Fruit fly (Drosophila melanogaster) whole organism, embryonic: ENCODE results near the gene fz4.

Source experiments
- BEAF-32 ChIP-seq: fragments of 200-800 bp; sonication (Bioruptor generic); optimal IDR thresholded peaks from 3 replicates; lab custom pipeline; 2017; ENCODE audit warnings: missing biosample characterization, missing genetic modification characterization, mild to moderate bottlenecking, moderate library complexity, missing genetic modification reagents
- CG10147 ChIP-seq: fragments of 200-800 bp; sonication (Bioruptor generic); optimal IDR thresholded peaks from 2 replicates; lab custom pipeline; 2019; ENCODE audit warnings: missing biosample characterization, mild to moderate bottlenecking, missing genetic modification characterization, moderate library complexity
- CG10274 ChIP-seq: fragments of 200-800 bp; sonication (Bioruptor generic); optimal IDR thresholded peaks from 3 replicates; lab custom pipeline; 2017; ENCODE audit warnings: missing biosample characterization, mild to moderate bottlenecking, missing genetic modification characterization
- CG12391 ChIP-seq: fragments of 200-800 bp; sonication (Bioruptor generic); optimal IDR thresholded peaks from 3 replicates; lab custom pipeline; 2018; ENCODE audit warnings: missing biosample characterization, mild to moderate bottlenecking, missing genetic modification characterization, moderate library complexity
- CG13296 ChIP-seq: fragments of 200-800 bp; sonication (Bioruptor generic); optimal IDR thresholded peaks from 3 replicates; lab custom pipeline; 2018; ENCODE audit warnings: missing biosample characterization, mild to moderate bottlenecking, missing genetic modification characterization
- CG13424 ChIP-seq: fragments of 200-800 bp; sonication (Bioruptor generic); optimal IDR thresholded peaks from 2 replicates; lab custom pipeline; 2019; ENCODE audit warnings: missing biosample characterization, mild to moderate bottlenecking, missing genetic modification characterization, moderate library complexity
- CG16863 ChIP-seq: fragments of 200-800 bp; sonication (Bioruptor generic); optimal IDR thresholded peaks from 3 replicates; lab custom pipeline; 2016; ENCODE audit warnings: missing biosample characterization, missing genetic modification characterization
- CG17912 ChIP-seq: fragments of 200-800 bp; sonication (Bioruptor generic); optimal IDR thresholded peaks from 2 replicates; lab custom pipeline; 2018; ENCODE audit warnings: missing biosample characterization, mild to moderate bottlenecking, missing genetic modification characterization
- CG18011 ChIP-seq: fragments of 200-800 bp; sonication (Bioruptor generic); optimal IDR thresholded peaks from 2 replicates; lab custom pipeline; 2017; ENCODE audit warnings: missing biosample characterization, missing genetic modification characterization, mild to moderate bottlenecking, moderate library complexity, missing genotype
- CG18599 ChIP-seq: fragments of 200-800 bp; sonication (Bioruptor generic); optimal IDR thresholded peaks from 3 replicates; lab custom pipeline; 2017; ENCODE audit warnings: missing biosample characterization, missing genetic modification characterization, mild to moderate bottlenecking, moderate library complexity, missing genetic modification reagents
- CG2889 ChIP-seq: fragments of 200-800 bp; sonication (Bioruptor generic); IDR thresholded peaks from 3 replicates; pipeline ENCODE4 v1.3.6; 2022; ENCODE audit warnings: missing biosample characterization, missing genetic modification characterization
- CG33213 ChIP-seq: fragments of 200-800 bp; sonication (Bioruptor generic); optimal IDR thresholded peaks from 3 replicates; lab custom pipeline; 2016; ENCODE audit warnings: missing biosample characterization, missing genetic modification characterization
- CG4820 ChIP-seq: fragments of 200-800 bp; sonication (Bioruptor generic); optimal IDR thresholded peaks from 3 replicates; lab custom pipeline; 2016; ENCODE audit warnings: missing biosample characterization, missing genetic modification characterization
- CG4854 ChIP-seq: fragments of 200-800 bp; sonication (Bioruptor generic); optimal IDR thresholded peaks from 2 replicates; lab custom pipeline; 2016; ENCODE audit warnings: missing biosample characterization, missing genetic modification characterization, inconsistent platforms
- CG6689 ChIP-seq: fragments of 200-800 bp; sonication (Bioruptor generic); IDR thresholded peaks from 2 replicates; pipeline ENCODE4 v1.3.6; 2022; ENCODE audit warnings: missing biosample characterization, missing genetic modification characterization
- CG6854 ChIP-seq: fragments of 200-800 bp; sonication (Bioruptor generic); optimal IDR thresholded peaks from 3 replicates; lab custom pipeline; 2017; ENCODE audit warnings: missing biosample characterization, mild to moderate bottlenecking, missing genetic modification characterization
- CG7745 ChIP-seq: fragments of 200-800 bp; sonication (Bioruptor generic); optimal IDR thresholded peaks from 2 replicates; lab custom pipeline; 2018; ENCODE audit warnings: missing biosample characterization, mild to moderate bottlenecking, missing genetic modification characterization, moderate library complexity
- CG9215 ChIP-seq: fragments of 200-800 bp; sonication (Bioruptor generic); IDR thresholded peaks from 2 replicates; pipeline ENCODE4 v1.3.6; 2022; ENCODE audit warnings: missing biosample characterization, missing genetic modification characterization
- CG9797 ChIP-seq: fragments of 200-800 bp; sonication (Bioruptor generic); optimal IDR thresholded peaks from 3 replicates; lab custom pipeline; 2018; ENCODE audit warnings: missing biosample characterization, mild to moderate bottlenecking, missing genetic modification characterization
- CG9817 ChIP-seq: fragments of 200-800 bp; sonication (Bioruptor generic); optimal IDR thresholded peaks from 2 replicates; lab custom pipeline; 2018; ENCODE audit warnings: missing biosample characterization, mild to moderate bottlenecking, missing genetic modification characterization, moderate library complexity
- CG9876 ChIP-seq: fragments of 200-800 bp; sonication (Bioruptor generic); optimal IDR thresholded peaks from 2 replicates; lab custom pipeline; 2016; ENCODE audit warnings: missing biosample characterization, missing genetic modification characterization
- CrebB ChIP-seq: fragments of 200-800 bp; sonication (Bioruptor generic); optimal IDR thresholded peaks from 3 replicates; lab custom pipeline; 2018; ENCODE audit warnings: missing biosample characterization, mild to moderate bottlenecking, missing genetic modification characterization
- Dad ChIP-seq: fragments of 200-800 bp; sonication (Bioruptor generic); optimal IDR thresholded peaks from 3 replicates; lab custom pipeline; 2016; ENCODE audit warnings: missing biosample characterization, missing genetic modification characterization
- Doc3 ChIP-seq: fragments of 200-800 bp; sonication (Bioruptor generic); IDR thresholded peaks from 3 replicates; pipeline ENCODE4 v1.3.6; 2022; ENCODE audit warnings: missing biosample characterization, missing genetic modification characterization; ENCODE audit not compliant: partially characterized antibody
- E2f1 ChIP-seq: fragments of 200-800 bp; sonication (Bioruptor generic); IDR thresholded peaks from 2 replicates; pipeline ENCODE4 v1.3.6; 2022; ENCODE audit warnings: missing biosample characterization, missing genetic modification characterization
- Ets65A ChIP-seq: fragments of 200-800 bp; sonication (Bioruptor generic); peaks from one replicate; lab custom pipeline; 2016; ENCODE audit warnings: missing biosample characterization, missing genetic modification characterization
- Gsc ChIP-seq: fragments of 200-800 bp; sonication (Bioruptor generic); IDR thresholded peaks from 2 replicates; pipeline ENCODE4 v1.3.6; 2022; ENCODE audit warnings: missing biosample characterization, missing genetic modification characterization
- HmgD ChIP-seq: fragments of 200-800 bp; sonication (Bioruptor generic); optimal IDR thresholded peaks from 3 replicates; lab custom pipeline; 2016; ENCODE audit warnings: missing biosample characterization, missing genetic modification characterization
- Hr3 ChIP-seq: fragments of 200-800 bp; sonication (Bioruptor generic); optimal IDR thresholded peaks from 3 replicates; lab custom pipeline; 2016; ENCODE audit warnings: missing biosample characterization, missing genetic modification characterization
- Sox100B ChIP-seq: fragments of 200-800 bp; sonication (Bioruptor generic); optimal IDR thresholded peaks from 3 replicates; lab custom pipeline; 2018; ENCODE audit warnings: missing biosample characterization, mild to moderate bottlenecking, missing genetic modification characterization
- Sox102F ChIP-seq: fragments of 200-800 bp; sonication (Bioruptor generic); optimal IDR thresholded peaks from 2 replicates; lab custom pipeline; 2018; ENCODE audit warnings: missing biosample characterization, mild to moderate bottlenecking, missing genetic modification characterization, moderate library complexity
- ac ChIP-seq: fragments of 200-800 bp; sonication (Bioruptor generic); optimal IDR thresholded peaks from 3 replicates; lab custom pipeline; 2017; ENCODE audit warnings: missing biosample characterization, mild to moderate bottlenecking, missing genetic modification characterization
- al ChIP-seq: fragments of 200-800 bp; sonication (Bioruptor generic); IDR thresholded peaks from 2 replicates; pipeline ENCODE4 v1.3.6; 2022; ENCODE audit warnings: missing biosample characterization, missing genetic modification characterization
- ato ChIP-seq: fragments of 200-800 bp; sonication (Bioruptor generic); IDR thresholded peaks from 2 replicates; pipeline ENCODE4 v1.3.6; 2022; ENCODE audit warnings: missing biosample characterization, missing genetic modification characterization; ENCODE audit not compliant: partially characterized antibody
- btn ChIP-seq: fragments of 200-800 bp; sonication (Bioruptor generic); optimal IDR thresholded peaks from 2 replicates; lab custom pipeline; 2016; ENCODE audit warnings: missing biosample characterization, missing genetic modification characterization
- da ChIP-seq: fragments of 200-800 bp; sonication (Bioruptor generic); optimal IDR thresholded peaks from 2 replicates; lab custom pipeline; 2016; ENCODE audit warnings: missing biosample characterization, missing genetic modification characterization
- dmrt11E ChIP-seq: fragments of 200-800 bp; sonication (Bioruptor generic); optimal IDR thresholded peaks from 3 replicates; lab custom pipeline; 2018; ENCODE audit warnings: missing biosample characterization, mild to moderate bottlenecking, missing genetic modification characterization, moderate library complexity
- fd3F ChIP-seq: fragments of 200-800 bp; sonication (Bioruptor generic); optimal IDR thresholded peaks from 2 replicates; lab custom pipeline; 2018; ENCODE audit warnings: missing biosample characterization, mild to moderate bottlenecking, missing genetic modification characterization, moderate library complexity
- ham ChIP-seq: fragments of 200-800 bp; sonication (Bioruptor generic); IDR thresholded peaks from 2 replicates; pipeline ENCODE4 v1.3.6; 2022; ENCODE audit warnings: missing biosample characterization, missing genetic modification characterization
- her ChIP-seq: fragments of 200-800 bp; sonication (Bioruptor generic); optimal IDR thresholded peaks from 2 replicates; lab custom pipeline; 2016; ENCODE audit warnings: missing biosample characterization, missing genetic modification characterization
- ken ChIP-seq: fragments of 200-800 bp; sonication (Bioruptor generic); IDR thresholded peaks from 3 replicates; pipeline ENCODE4 v1.3.6; 2022; ENCODE audit warnings: missing biosample characterization, missing genetic modification characterization
- mam ChIP-seq: fragments of 200-800 bp; sonication (Bioruptor generic); optimal IDR thresholded peaks from 3 replicates; lab custom pipeline; 2016; ENCODE audit warnings: missing biosample characterization, missing genetic modification characterization
- mld ChIP-seq: fragments of 200-800 bp; sonication (Bioruptor generic); IDR thresholded peaks from 3 replicates; pipeline ENCODE4 v1.3.6; 2022; ENCODE audit warnings: missing biosample characterization, missing genetic modification characterization; ENCODE audit not compliant: partially characterized antibody
- nau ChIP-seq: fragments of 200-800 bp; sonication (Bioruptor generic); optimal IDR thresholded peaks from 3 replicates; lab custom pipeline; 2017; ENCODE audit warnings: missing biosample characterization, mild to moderate bottlenecking, missing genetic modification characterization, missing genetic modification reagents
- nmo ChIP-seq: fragments of 200-800 bp; sonication (Bioruptor generic); optimal IDR thresholded peaks from 2 replicates; lab custom pipeline; 2018; ENCODE audit warnings: missing biosample characterization, mild to moderate bottlenecking, missing genetic modification characterization, moderate library complexity
- pnt ChIP-seq: fragments of 200-800 bp; sonication (Bioruptor generic); optimal IDR thresholded peaks from 3 replicates; lab custom pipeline; 2016; ENCODE audit warnings: missing biosample characterization, missing genetic modification characterization
- pum ChIP-seq: fragments of 200-800 bp; sonication (Bioruptor generic); optimal IDR thresholded peaks from 2 replicates; lab custom pipeline; 2016; ENCODE audit warnings: missing biosample characterization, missing genetic modification characterization
- shn ChIP-seq: fragments of 200-800 bp; sonication (Bioruptor generic); optimal IDR thresholded peaks from 3 replicates; lab custom pipeline; 2016; ENCODE audit warnings: missing biosample characterization, missing genetic modification characterization
- so ChIP-seq: fragments of 200-800 bp; sonication (Bioruptor generic); IDR thresholded peaks from 3 replicates; pipeline ENCODE4 v1.3.6; 2022; ENCODE audit warnings: missing biosample characterization, missing genetic modification characterization
- sob ChIP-seq: fragments of 200-800 bp; sonication (Bioruptor generic); IDR thresholded peaks from 2 replicates; pipeline ENCODE4 v1.3.6; 2022; ENCODE audit warnings: missing biosample characterization, missing genetic modification characterization
- yki ChIP-seq: fragments of >200 bp; optimal IDR thresholded peaks from 3 replicates; lab custom pipeline; 2018

fz4 gene

dm6 chrX:7096495-7096995 is 13.6 kb downstream of the fz4 start:
- TF ChIP-seq fd3F (GFP tag; lab: Kevin White, UChicago), result peak; percentile 76
- TF ChIP-seq nmo, result peak; percentile 84
- TF ChIP-seq Dad (GFP tag; lab: Kevin White, UChicago), result peak; percentile 41
- peak; percentile 8 for TF ChIP-seq yki (lab: Kevin White, UChicago)
- TF ChIP-seq dmrt11E (tag; lab: Kevin White, UChicago), result peak; percentile 78
- TF ChIP-seq CG10274, result peak; percentile 76
- peak; percentile 70 for TF ChIP-seq her (GFP tag; lab: Kevin White, UChicago)
- peak; percentile 73 for TF ChIP-seq Sox102F (GFP tag; lab: Kevin White, UChicago)
- TF ChIP-seq CG33213 (GFP tag; lab: Kevin White, UChicago), result peak; percentile 48
- peak; percentile 73; the same call in 2 of the 3 replicates for TF ChIP-seq ken
- peak; percentile 37; the same call in 1 of the 2 replicates for TF ChIP-seq ham
- TF ChIP-seq CG12391 (tag; lab: Kevin White, UChicago), result peak; percentile 82
- TF ChIP-seq btn (GFP tag; lab: Kevin White, UChicago), result peak; percentile 25
- peak; percentile 74; the same call in 2 of the 3 replicates for TF ChIP-seq so (GFP tag; lab: Robert Waterston, UW)
- no peak for TF ChIP-seq CG7745 (tag; lab: Kevin White, UChicago)
- TF ChIP-seq mam (GFP tag; lab: Kevin White, UChicago), result peak; percentile 72
- TF ChIP-seq CG9876, result peak; percentile 27
- peak; percentile 88 for TF ChIP-seq CG9215
- TF ChIP-seq CrebB, result peak; percentile 87
- TF ChIP-seq Hr3 (GFP tag; lab: Kevin White, UChicago), result peak; percentile 69
- peak; percentile 51 for TF ChIP-seq pum (GFP tag; lab: Kevin White, UChicago)
- TF ChIP-seq CG10147, result peak; percentile 86
- no peak for TF ChIP-seq Gsc (GFP tag; lab: Robert Waterston, UW)
- TF ChIP-seq CG16863 (GFP tag; lab: Kevin White, UChicago), result peak; percentile 75
- peak; percentile 80 for TF ChIP-seq nau
- no peak for TF ChIP-seq CG9797
- no peak for TF ChIP-seq ato (GFP tag; lab: Robert Waterston, UW)
- TF ChIP-seq CG13424, result peak; percentile 91
- peak; percentile 72 for TF ChIP-seq pnt (GFP tag; lab: Kevin White, UChicago)
- peak; percentile 63 for TF ChIP-seq al (GFP tag; lab: Robert Waterston, UW)
- TF ChIP-seq CG18599 (GFP tag; lab: Kevin White, UChicago), result peak; percentile 94
- peak; percentile 98 for TF ChIP-seq Ets65A (GFP tag; lab: Kevin White, UChicago)
- peak; percentile 91 for TF ChIP-seq CG13296 (GFP tag; lab: Kevin White, UChicago)
- TF ChIP-seq BEAF-32, result no peak
- peak; percentile 83 for TF ChIP-seq CG9817
- peak; percentile 61 for TF ChIP-seq CG17912 (GFP tag; lab: Kevin White, UChicago)
- TF ChIP-seq HmgD (GFP tag; lab: Kevin White, UChicago), result peak; percentile 26
- TF ChIP-seq CG2889 (GFP tag; lab: Robert Waterston, UW), result peak; percentile 70; the same call in 1 of the 3 replicates
- TF ChIP-seq CG6689, result peak; percentile 79
- no peak for TF ChIP-seq Doc3
- TF ChIP-seq mld (GFP tag; lab: Robert Waterston, UW), result no peak
- peak; percentile 80 for TF ChIP-seq CG6854 (GFP tag; lab: Kevin White, UChicago)
- peak; percentile 24 for TF ChIP-seq ac
- peak; percentile 54 for TF ChIP-seq CG4820 (GFP tag; lab: Kevin White, UChicago)
- peak; percentile 52 for TF ChIP-seq CG18011 (GFP tag; lab: Kevin White, UChicago)
- TF ChIP-seq da (GFP tag; lab: Kevin White, UChicago), result no peak
- peak; percentile 75 for TF ChIP-seq shn (GFP tag; lab: Kevin White, UChicago)
- peak; percentile 79 for TF ChIP-seq sob
- peak; percentile 84 for TF ChIP-seq Sox100B (GFP tag; lab: Kevin White, UChicago)
- TF ChIP-seq CG4854 (GFP tag; lab: Kevin White, UChicago), result peak; percentile 46
- TF ChIP-seq E2f1 (GFP tag; lab: Robert Waterston, UW), result peak; percentile 62
